Worm (Caenorhabditis elegans) whole organism, early embryonic: ENCODE results near the gene acbp-8.
A peak's percentile ranks its signal among the peaks of the same experiment; 100 is the strongest.
"Not testable (repeated sequence)": the region's sequence is repeated elsewhere in the genome, so short reads cannot be mapped to it uniquely, and the experiment has no call there.

Experiments used
- B0310.2 ChIP-seq: sonication (generic microtip); optimal IDR thresholded peaks from 2 replicates; lab custom pipeline; 2016; ENCODE audit warnings: mild to moderate bottlenecking, missing genetic modification characterization, missing compliant biosample characterization
- F13C5.2 ChIP-seq: sonication (generic microtip); optimal IDR thresholded peaks from 2 replicates; lab custom pipeline; 2017; ENCODE audit warnings: mild to moderate bottlenecking, missing genetic modification characterization, inconsistent platforms, missing compliant biosample characterization
- aly-1 ChIP-seq: sonication (generic microtip); optimal IDR thresholded peaks from 2 replicates; lab custom pipeline; 2016; ENCODE audit warnings: missing genetic modification characterization, missing compliant biosample characterization
- ama-1 ChIP-seq: fragments of 150-350 bp; optimal IDR thresholded peaks from 2 replicates; lab custom pipeline; 2014
- ceh-13 ChIP-seq: fragments of 200-800 bp; sonication (Bioruptor generic); optimal IDR thresholded peaks from 2 replicates; lab custom pipeline; 2018; ENCODE audit warnings: mild to moderate bottlenecking, missing genetic modification characterization, missing compliant biosample characterization
- ceh-36 ChIP-seq: sonication (generic microtip); optimal IDR thresholded peaks from 2 replicates; lab custom pipeline; 2016; ENCODE audit warnings: missing genetic modification characterization, inconsistent platforms, missing compliant biosample characterization
- ets-7 ChIP-seq: sonication (generic microtip); optimal IDR thresholded peaks from 2 replicates; lab custom pipeline; 2016; ENCODE audit warnings: missing genotype, missing genetic modification characterization, missing compliant biosample characterization
- flt-1 ChIP-seq: fragments of 200-800 bp; sonication (Bioruptor generic); IDR thresholded peaks from 2 replicates; pipeline ENCODE4 v1.3.6; 2022; ENCODE audit warnings: missing genetic modification characterization, missing compliant biosample characterization
- hmbx-1 ChIP-seq: sonication (generic microtip); optimal IDR thresholded peaks from 2 replicates; lab custom pipeline; 2016; ENCODE audit warnings: mild to moderate bottlenecking, missing genetic modification characterization, missing compliant biosample characterization
- hmg-4 ChIP-seq: fragments of 200-800 bp; sonication (Bioruptor generic); optimal IDR thresholded peaks from 2 replicates; lab custom pipeline; 2018; ENCODE audit warnings: mild to moderate bottlenecking, missing genetic modification characterization, missing compliant biosample characterization
- hnd-1 ChIP-seq: sonication (generic microtip); optimal IDR thresholded peaks from 2 replicates; lab custom pipeline; 2016; ENCODE audit warnings: missing genetic modification characterization, missing compliant biosample characterization
- pes-1 ChIP-seq: fragments of 200-800 bp; sonication (Bioruptor generic); IDR thresholded peaks from 2 replicates; pipeline ENCODE4 v1.3.6; 2022; ENCODE audit warnings: missing genetic modification reagents, missing genetic modification characterization, missing compliant biosample characterization
- scrt-1 ChIP-seq: fragments of 200-800 bp; sonication (Bioruptor generic); IDR thresholded peaks from 2 replicates; pipeline ENCODE4 v1.3.6; 2022; ENCODE audit warnings: missing genetic modification characterization, missing compliant biosample characterization
- sea-1 ChIP-seq: fragments of 200-800 bp; sonication (Bioruptor generic); conservative IDR thresholded peaks from 2 replicates; pipeline ENCODE4 v1.3.6; 2022; ENCODE audit warnings: missing genetic modification characterization, missing compliant biosample characterization
- tbx-11 ChIP-seq: fragments of 200-800 bp; sonication (Bioruptor generic); IDR thresholded peaks from 2 replicates; pipeline ENCODE4 v1.3.6; 2022; ENCODE audit warnings: missing genetic modification characterization, missing compliant biosample characterization
- tbx-37 ChIP-seq: fragments of 200-800 bp; sonication (Bioruptor generic); conservative IDR thresholded peaks from 2 replicates; pipeline ENCODE4 v1.3.6; 2022; ENCODE audit warnings: missing genetic modification reagents, missing genetic modification characterization, missing compliant biosample characterization
- tra-4 ChIP-seq: sonication (generic microtip); optimal IDR thresholded peaks from 2 replicates; lab custom pipeline; 2017; ENCODE audit warnings: missing genetic modification characterization, missing compliant biosample characterization

acbp-8 gene

ce11 chrIII:2628690-2629089, at the start of gene acbp-8:
Gene acbp-8 (plus strand): TSS chrIII:2629013.
- TF ChIP-seq hmg-4, result no peak
- TF ChIP-seq ets-7 (tag; lab: Kevin White, UChicago), result no peak
- no peak for TF ChIP-seq sea-1
- no peak for TF ChIP-seq hnd-1 (tag; lab: Kevin White, UChicago)
- no peak for TF ChIP-seq tbx-11
- TF ChIP-seq B0310.2 (tag; lab: Kevin White, UChicago), result no peak
- no peak for TF ChIP-seq ceh-36
- no peak for TF ChIP-seq F13C5.2 (tag; lab: Kevin White, UChicago)
- no peak for TF ChIP-seq hmbx-1 (tag; lab: Kevin White, UChicago)
- TF ChIP-seq ama-1 (lab: Kevin White, UChicago), result no peak

DNA sequence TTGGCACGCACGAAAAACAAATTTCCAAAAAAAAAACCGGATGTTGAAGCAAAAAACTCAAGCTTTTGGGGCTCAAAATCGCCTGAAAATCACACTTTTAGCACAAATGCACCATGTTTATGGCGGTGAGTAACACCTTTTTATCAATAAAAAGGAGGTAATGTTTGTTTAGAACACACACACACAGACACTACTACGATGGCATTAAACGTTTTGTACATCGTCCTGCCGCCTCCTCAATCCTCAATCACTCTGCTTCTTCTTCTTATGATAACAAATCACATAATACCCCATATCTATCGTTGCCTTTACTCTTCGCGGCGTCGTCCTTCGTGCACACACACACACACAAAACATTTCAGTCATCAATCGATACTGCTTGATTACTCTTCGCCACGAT, 42.6 kb upstream of the acbp-8 start, which contains the start of gene gpa-17:
Gene gpa-17, plus strand, starts transcription at position 363 of the 400 bp plus-strand sequence.
- TF ChIP-seq ama-1 (lab: Kevin White, UChicago) (no peak), scrt-1 (GFP tag; lab: Robert Waterston, UW) (no peak), sea-1 (no peak), flt-1 (GFP tag; lab: Robert Waterston, UW) (no peak), B0310.2 (tag; lab: Kevin White, UChicago) (no peak), aly-1 (no peak), tbx-11 (no peak), tra-4 (tag; lab: Kevin White, UChicago) (no peak)

ce11 chrIII:2596984-2597454, 31.8 kb upstream of the acbp-8 start, which contains the start of gene apb-1:
Gene apb-1 (minus strand): TSS chrIII:2597034.
- peak; percentile 42 for TF ChIP-seq ceh-36
- TF ChIP-seq ceh-13, result no peak
- TF ChIP-seq sea-1, result 0 out of 2 replicates have a peak, but pooled peaks have one; percentile 11
- TF ChIP-seq scrt-1 (GFP tag; lab: Robert Waterston, UW), result 0 out of 2 replicates have a peak, but pooled peaks have one; percentile 50
- TF ChIP-seq flt-1 (GFP tag; lab: Robert Waterston, UW), result peak; percentile 68
- TF ChIP-seq B0310.2 (tag; lab: Kevin White, UChicago), result no peak
- TF ChIP-seq tra-4 (tag; lab: Kevin White, UChicago), result no peak
- TF ChIP-seq F13C5.2 (tag; lab: Kevin White, UChicago), result peak; percentile 88
- no peak for TF ChIP-seq ets-7 (tag; lab: Kevin White, UChicago)
- TF ChIP-seq pes-1 (GFP tag; lab: Robert Waterston, UW), result peak; percentile 74
- TF ChIP-seq hmbx-1 (tag; lab: Kevin White, UChicago), result no peak
- TF ChIP-seq hmg-4, result peak; percentile 75
- TF ChIP-seq tbx-11, result peak; percentile 65; the same call in 1 of the 2 replicates
- 0 out of 2 replicates have a peak, but pooled peaks have one; percentile 38 for TF ChIP-seq tbx-37 (GFP tag; lab: Robert Waterston, UW)
- no peak for TF ChIP-seq aly-1
- no peak for TF ChIP-seq ama-1 (lab: Kevin White, UChicago)
- no peak for TF ChIP-seq hnd-1 (tag; lab: Kevin White, UChicago)

DNA sequence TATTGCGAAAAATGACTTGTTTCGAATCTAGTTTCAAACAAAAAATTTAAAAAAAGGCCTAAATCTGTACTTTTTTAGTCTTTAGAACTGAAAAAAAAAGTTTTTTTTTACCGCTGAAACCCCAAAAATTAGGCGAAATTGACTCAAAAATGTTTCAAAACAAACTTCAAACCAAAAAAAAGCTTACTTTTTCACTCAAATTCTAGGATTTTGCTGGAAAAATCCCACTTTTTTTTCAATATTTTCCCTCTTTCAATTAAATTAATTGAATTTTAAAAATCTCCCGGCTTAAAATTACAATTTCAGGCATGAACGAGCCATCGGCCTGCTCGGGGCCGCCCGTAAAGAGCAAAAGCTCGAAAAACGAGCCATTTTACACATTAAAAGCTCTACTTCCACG, 31.1 kb upstream of the acbp-8 start, which contains the start of gene mdt-19:
Gene mdt-19, plus strand, starts transcription at position 301 of the 400 bp plus-strand sequence.
- TF ChIP-seq B0310.2 (tag; lab: Kevin White, UChicago), result no peak
- no peak for TF ChIP-seq tra-4 (tag; lab: Kevin White, UChicago)
- TF ChIP-seq ets-7 (tag; lab: Kevin White, UChicago), result no peak
- TF ChIP-seq F13C5.2 (tag; lab: Kevin White, UChicago), result no peak
- TF ChIP-seq pes-1 (GFP tag; lab: Robert Waterston, UW), result no peak
- no peak for TF ChIP-seq ama-1 (lab: Kevin White, UChicago)

DNA sequence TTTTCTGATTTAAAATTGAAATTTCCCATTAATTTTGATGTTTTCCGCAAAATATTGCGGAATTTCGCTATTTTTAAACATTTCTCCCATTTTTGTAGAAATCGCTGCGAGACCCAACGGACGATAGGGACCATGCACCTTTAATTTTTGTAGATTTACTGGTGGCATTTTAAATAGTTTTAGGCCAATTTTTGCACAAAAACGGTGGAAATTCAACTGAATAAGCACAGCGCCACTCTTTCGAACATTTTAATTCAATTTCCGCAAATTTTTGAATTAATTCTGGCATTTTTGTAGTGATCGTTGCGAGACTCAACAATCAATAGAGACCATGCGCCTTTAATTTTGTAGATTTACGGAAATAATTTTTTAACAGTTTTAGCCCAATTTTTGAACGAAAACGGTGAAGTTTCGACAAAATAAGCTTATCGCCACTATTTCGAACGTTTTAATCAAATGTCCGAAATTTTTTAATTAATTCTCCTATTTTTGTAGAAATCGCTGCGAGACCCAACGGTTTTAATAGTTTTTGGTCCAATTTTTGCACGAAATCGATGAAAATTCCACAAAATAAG, 30.2 kb upstream of the acbp-8 start:
- TF ChIP-seq hmbx-1 (tag; lab: Kevin White, UChicago) (no peak), ets-7 (tag; lab: Kevin White, UChicago) (no peak), tra-4 (tag; lab: Kevin White, UChicago) (no peak), sea-1 (no peak), aly-1 (no peak), tbx-11 (no peak), scrt-1 (GFP tag; lab: Robert Waterston, UW) (no peak), B0310.2 (tag; lab: Kevin White, UChicago) (no peak), tbx-37 (GFP tag; lab: Robert Waterston, UW) (no peak), ceh-13 (no peak), ama-1 (lab: Kevin White, UChicago) (no peak), ceh-36 (no peak), pes-1 (GFP tag; lab: Robert Waterston, UW) (no peak), flt-1 (GFP tag; lab: Robert Waterston, UW) (no peak), hnd-1 (tag; lab: Kevin White, UChicago) (no peak), F13C5.2 (tag; lab: Kevin White, UChicago) (no peak), hmg-4 (no peak)

ce11 chrIII:2603671-2604070, 25.1 kb upstream of the acbp-8 start, which contains the start of gene Y71H2B.11:
Gene Y71H2B.11 (plus strand): TSS chrIII:2603971.
- TF ChIP-seq tbx-11 (no peak), tra-4 (tag; lab: Kevin White, UChicago) (no peak), F13C5.2 (tag; lab: Kevin White, UChicago) (no peak), scrt-1 (GFP tag; lab: Robert Waterston, UW) (no peak), sea-1 (no peak), aly-1 (no peak), hmg-4 (no peak), B0310.2 (tag; lab: Kevin White, UChicago) (no peak), flt-1 (GFP tag; lab: Robert Waterston, UW) (no peak), ets-7 (tag; lab: Kevin White, UChicago) (no peak), hnd-1 (tag; lab: Kevin White, UChicago) (no peak), ama-1 (lab: Kevin White, UChicago) (no peak), tbx-37 (GFP tag; lab: Robert Waterston, UW) (no peak), ceh-36 (no peak), pes-1 (GFP tag; lab: Robert Waterston, UW) (no peak), hmbx-1 (tag; lab: Kevin White, UChicago) (no peak)

DNA sequence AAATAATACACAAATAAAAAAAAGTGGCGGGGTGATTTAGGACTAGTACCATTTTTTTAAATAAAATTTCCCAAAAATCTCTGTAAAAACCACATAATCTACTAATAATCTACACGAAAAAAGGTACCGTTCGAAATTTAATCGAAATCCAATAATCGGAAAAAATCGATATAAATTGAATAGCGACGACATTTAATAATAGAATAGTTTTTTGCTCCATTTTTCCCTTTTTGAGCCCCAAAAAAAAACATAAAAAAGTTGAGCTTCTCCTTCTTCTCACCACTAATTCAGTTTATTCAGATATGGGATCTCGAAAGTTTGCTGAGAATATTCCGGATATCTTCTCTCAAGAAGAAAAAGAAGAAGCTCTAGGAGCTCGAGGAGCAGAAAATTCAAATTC, 21.1 kb upstream of the acbp-8 start, which contains the start of gene Y71H2B.5:
Gene Y71H2B.5, plus strand, starts transcription at position 301 of the 400 bp plus-strand sequence.
- TF ChIP-seq tbx-37 (GFP tag; lab: Robert Waterston, UW); ets-7 (tag; lab: Kevin White, UChicago); hmg-4: not testable (repeated sequence)
